Worm (Caenorhabditis elegans) whole organism, midembryonic: ENCODE data around the gene clec-56.

Source experiments
- T22C8.4 ChIP-seq: fragments of 200-800 bp; sonication (Bioruptor generic); IDR thresholded peaks from 2 replicates; pipeline ENCODE4 v1.3.6; 2022; ENCODE audit warnings: missing genetic modification characterization, missing compliant biosample characterization
- cog-1 ChIP-seq: sonication (generic microtip); optimal IDR thresholded peaks from 2 replicates; lab custom pipeline; 2016; ENCODE audit warnings: missing genetic modification characterization, missing compliant biosample characterization
- flt-1 ChIP-seq: fragments of 200-800 bp; sonication (Bioruptor generic); IDR thresholded peaks from 2 replicates; pipeline ENCODE4 v1.3.6; 2022; ENCODE audit warnings: missing genetic modification characterization, missing compliant biosample characterization
- klf-2 ChIP-seq: fragments of 200-800 bp; sonication (Bioruptor generic); conservative IDR thresholded peaks from 2 replicates; pipeline ENCODE4 v1.3.6; 2022; ENCODE audit warnings: missing genetic modification reagents, missing genetic modification characterization, missing compliant biosample characterization
- med-1 ChIP-seq: sonication (generic microtip); optimal IDR thresholded peaks from 2 replicates; lab custom pipeline; 2017; ENCODE audit warnings: missing genetic modification characterization, mild to moderate bottlenecking, missing compliant biosample characterization, antibody characterized with exemption, missing genetic modification reagents; ENCODE audit not compliant: insufficient read depth
- ref-1 ChIP-seq: fragments of 200-800 bp; sonication (Bioruptor generic); conservative IDR thresholded peaks from 2 replicates; pipeline ENCODE4 v1.3.6; 2022; ENCODE audit warnings: missing genetic modification reagents, missing genetic modification characterization, missing compliant biosample characterization
- tab-1 ChIP-seq: fragments of 200-800 bp; sonication (Bioruptor generic); IDR thresholded peaks from 2 replicates; pipeline ENCODE4 v1.3.6; 2022; ENCODE audit warnings: missing genetic modification characterization, missing compliant biosample characterization
- ztf-23 ChIP-seq: fragments of 200-800 bp; sonication (Bioruptor generic); IDR thresholded peaks from 2 replicates; pipeline ENCODE4 v1.3.6; 2022; ENCODE audit warnings: missing genetic modification reagents, missing genetic modification characterization, missing compliant biosample characterization
- ztf-29 ChIP-seq: fragments of 200-800 bp; sonication (Bioruptor generic); IDR thresholded peaks from 2 replicates; pipeline ENCODE4 v1.3.6; 2022; ENCODE audit warnings: missing genetic modification reagents, missing genetic modification characterization, missing compliant biosample characterization

clec-56 gene

ce11 chrV:14476680-14477079, 2.5 kb downstream of the clec-56 start, which contains the start of gene clec-54:
clec-54 (plus strand) TSS chrV:14476903.
- TF ChIP-seq med-1 (GFP tag; lab: Kevin White, UChicago) (no peak), ztf-29 (GFP tag; lab: Robert Waterston, UW) (no peak), klf-2 (GFP tag; lab: Robert Waterston, UW) (no peak), ztf-23 (GFP tag; lab: Robert Waterston, UW) (no peak), tab-1 (GFP tag; lab: Robert Waterston, UW) (no peak), cog-1 (tag; lab: Kevin White, UChicago) (no peak), flt-1 (GFP tag; lab: Robert Waterston, UW) (no peak), ref-1 (GFP tag; lab: Robert Waterston, UW) (no peak), T22C8.4 (GFP tag; lab: Robert Waterston, UW) (no peak)

ce11 chrV:14478979-14479378, 4.8 kb downstream of the clec-56 start, which contains the start of gene clec-55:
clec-55 (plus strand) TSS chrV:14479279.
- TF ChIP-seq cog-1 (tag; lab: Kevin White, UChicago) (no peak), flt-1 (GFP tag; lab: Robert Waterston, UW) (no peak), klf-2 (GFP tag; lab: Robert Waterston, UW) (no peak), med-1 (GFP tag; lab: Kevin White, UChicago) (no peak), tab-1 (GFP tag; lab: Robert Waterston, UW) (no peak), ref-1 (GFP tag; lab: Robert Waterston, UW) (no peak), ztf-29 (GFP tag; lab: Robert Waterston, UW) (no peak), ztf-23 (GFP tag; lab: Robert Waterston, UW) (no peak), T22C8.4 (GFP tag; lab: Robert Waterston, UW) (no peak)

ce11 chrV:14480533-14480932, 6.3 kb downstream of the clec-56 start:
- TF ChIP-seq med-1 (GFP tag; lab: Kevin White, UChicago) (no peak), flt-1 (GFP tag; lab: Robert Waterston, UW) (no peak), klf-2 (GFP tag; lab: Robert Waterston, UW) (no peak), tab-1 (GFP tag; lab: Robert Waterston, UW) (no peak), cog-1 (tag; lab: Kevin White, UChicago) (no peak), T22C8.4 (GFP tag; lab: Robert Waterston, UW) (no peak), ztf-29 (GFP tag; lab: Robert Waterston, UW) (no peak), ztf-23 (GFP tag; lab: Robert Waterston, UW) (no peak)

ce11 chrV:14481401-14481800, 7.2 kb downstream of the clec-56 start, which contains the start of gene R02D5.7:
R02D5.7 (minus strand) TSS chrV:14481501.
- TF ChIP-seq med-1 (GFP tag; lab: Kevin White, UChicago) (no peak), flt-1 (GFP tag; lab: Robert Waterston, UW) (no peak), ztf-23 (GFP tag; lab: Robert Waterston, UW) (no peak), cog-1 (tag; lab: Kevin White, UChicago) (no peak), klf-2 (GFP tag; lab: Robert Waterston, UW) (no peak), tab-1 (GFP tag; lab: Robert Waterston, UW) (no peak), T22C8.4 (GFP tag; lab: Robert Waterston, UW) (no peak), ref-1 (GFP tag; lab: Robert Waterston, UW) (no peak)

DNA sequence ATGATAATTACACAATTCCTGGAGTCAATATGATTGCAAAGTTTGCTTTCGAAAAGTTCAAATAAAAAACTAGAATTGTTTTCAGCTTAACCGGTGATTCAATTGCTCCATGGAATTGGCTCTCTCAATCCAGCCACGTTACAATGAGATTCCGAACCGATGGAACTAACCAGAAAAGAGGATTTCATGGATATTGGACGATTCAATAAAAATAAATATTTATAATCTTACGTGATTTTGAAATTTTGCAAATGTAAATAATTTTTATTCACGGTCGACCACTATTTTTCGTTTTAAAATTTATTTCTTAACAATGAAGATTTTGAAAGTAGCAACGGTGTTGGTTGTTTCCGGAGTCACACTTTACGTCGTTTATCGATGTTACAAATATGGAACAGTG, 7.8 kb downstream of the clec-56 start, which contains the start of gene R02D5.10:
TSS of gene R02D5.10 (plus strand) at position 301 of the 400 bp plus-strand sequence.
- TF ChIP-seq T22C8.4 (GFP tag; lab: Robert Waterston, UW) (no peak), tab-1 (GFP tag; lab: Robert Waterston, UW) (no peak), ref-1 (GFP tag; lab: Robert Waterston, UW) (no peak), ztf-23 (GFP tag; lab: Robert Waterston, UW) (no peak), ztf-29 (GFP tag; lab: Robert Waterston, UW) (no peak), cog-1 (tag; lab: Kevin White, UChicago) (no peak), med-1 (GFP tag; lab: Kevin White, UChicago) (no peak), klf-2 (GFP tag; lab: Robert Waterston, UW) (no peak), flt-1 (GFP tag; lab: Robert Waterston, UW) (no peak)

- TF ChIP-seq T22C8.4 (GFP tag; lab: Robert Waterston, UW) (no peak), klf-2 (GFP tag; lab: Robert Waterston, UW) (no peak), med-1 (GFP tag; lab: Kevin White, UChicago) (no peak), tab-1 (GFP tag; lab: Robert Waterston, UW) (no peak), flt-1 (GFP tag; lab: Robert Waterston, UW) (no peak), cog-1 (tag; lab: Kevin White, UChicago) (no peak), ref-1 (GFP tag; lab: Robert Waterston, UW) (no peak), ztf-23 (GFP tag; lab: Robert Waterston, UW) (no peak), ztf-29 (GFP tag; lab: Robert Waterston, UW) (no peak)
These were observed 8.6 kb downstream of the clec-56 start, which contains the start of gene R02D5.3 for ce11 chrV:14482728-14483210. R02D5.3 (plus strand) TSS chrV:14483160.

- TF ChIP-seq T22C8.4 (GFP tag; lab: Robert Waterston, UW) (no peak), flt-1 (GFP tag; lab: Robert Waterston, UW) (no peak), ztf-23 (GFP tag; lab: Robert Waterston, UW) (no peak), ztf-29 (GFP tag; lab: Robert Waterston, UW) (no peak), ref-1 (GFP tag; lab: Robert Waterston, UW) (no peak), klf-2 (GFP tag; lab: Robert Waterston, UW) (no peak), med-1 (GFP tag; lab: Kevin White, UChicago) (no peak), cog-1 (tag; lab: Kevin White, UChicago) (no peak), tab-1 (GFP tag; lab: Robert Waterston, UW) (no peak)
These were observed 10.4 kb downstream of the clec-56 start, which contains the start of gene R02D5.4 for ce11 chrV:14484582-14484981. R02D5.4 (minus strand) TSS chrV:14484682.

- TF ChIP-seq cog-1 (tag; lab: Kevin White, UChicago) (no peak), med-1 (GFP tag; lab: Kevin White, UChicago) (no peak), flt-1 (GFP tag; lab: Robert Waterston, UW) (no peak), ztf-29 (GFP tag; lab: Robert Waterston, UW) (no peak), T22C8.4 (GFP tag; lab: Robert Waterston, UW) (no peak), tab-1 (GFP tag; lab: Robert Waterston, UW) (no peak), ztf-23 (GFP tag; lab: Robert Waterston, UW) (no peak), ref-1 (GFP tag; lab: Robert Waterston, UW) (no peak), klf-2 (GFP tag; lab: Robert Waterston, UW) (no peak)
These were observed 16.9 kb downstream of the clec-56 start for ce11 chrV:14491097-14491496.
